Worm (Caenorhabditis elegans) whole organism, L3 larva: ENCODE results near the gene ubc-8.

Experiments used
- aly-2 ChIP-seq: fragments of 150-350 bp; optimal IDR thresholded peaks from 2 replicates; lab custom pipeline; 2014; ENCODE audit warnings: missing biosample characterization, missing genetic modification characterization
- ama-1 ChIP-seq: fragments of 150-350 bp; optimal IDR thresholded peaks from 2 replicates; lab custom pipeline; 2018
- ceh-16 ChIP-seq: sonication (generic microtip); optimal IDR thresholded peaks from 2 replicates; lab custom pipeline; 2017; ENCODE audit warnings: missing biosample characterization, missing genetic modification characterization
- lin-15B ChIP-seq: fragments of 150-350 bp; optimal IDR thresholded peaks from 2 replicates; lab custom pipeline; 2014; ENCODE audit warnings: missing biosample characterization, missing genetic modification characterization
- mdl-1 ChIP-seq: fragments of 150-350 bp; optimal IDR thresholded peaks from 2 replicates; lab custom pipeline; 2014; ENCODE audit warnings: missing biosample characterization, missing genetic modification characterization
- nhr-12 ChIP-seq: fragments of 150-350 bp; optimal IDR thresholded peaks from 2 replicates; lab custom pipeline; 2014; ENCODE audit warnings: missing biosample characterization, missing genetic modification characterization
- nhr-25 ChIP-seq: sonication (generic microtip); optimal IDR thresholded peaks from 2 replicates; lab custom pipeline; 2017; ENCODE audit warnings: missing biosample characterization, missing genetic modification characterization
- pha-4 ChIP-seq: fragments of 150-350 bp; optimal IDR thresholded peaks from 2 replicates; lab custom pipeline; 2014; ENCODE audit warnings: missing biosample characterization, missing genetic modification reagents, missing genetic modification characterization
- pqm-1 ChIP-seq: fragments of 150-350 bp; optimal IDR thresholded peaks from 2 replicates; lab custom pipeline; 2017; ENCODE audit warnings: missing biosample characterization, missing genetic modification characterization, inconsistent platforms
- sea-2 ChIP-seq: fragments of 150-350 bp; sonication (generic microtip); optimal IDR thresholded peaks from 4 replicates; lab custom pipeline; 2014; ENCODE audit warnings: missing biosample characterization, missing genetic modification reagents, missing genetic modification characterization
- skn-1 ChIP-seq: fragments of 150-350 bp; optimal IDR thresholded peaks from 2 replicates; lab custom pipeline; 2014; ENCODE audit warnings: missing biosample characterization, missing genetic modification characterization

DNA sequence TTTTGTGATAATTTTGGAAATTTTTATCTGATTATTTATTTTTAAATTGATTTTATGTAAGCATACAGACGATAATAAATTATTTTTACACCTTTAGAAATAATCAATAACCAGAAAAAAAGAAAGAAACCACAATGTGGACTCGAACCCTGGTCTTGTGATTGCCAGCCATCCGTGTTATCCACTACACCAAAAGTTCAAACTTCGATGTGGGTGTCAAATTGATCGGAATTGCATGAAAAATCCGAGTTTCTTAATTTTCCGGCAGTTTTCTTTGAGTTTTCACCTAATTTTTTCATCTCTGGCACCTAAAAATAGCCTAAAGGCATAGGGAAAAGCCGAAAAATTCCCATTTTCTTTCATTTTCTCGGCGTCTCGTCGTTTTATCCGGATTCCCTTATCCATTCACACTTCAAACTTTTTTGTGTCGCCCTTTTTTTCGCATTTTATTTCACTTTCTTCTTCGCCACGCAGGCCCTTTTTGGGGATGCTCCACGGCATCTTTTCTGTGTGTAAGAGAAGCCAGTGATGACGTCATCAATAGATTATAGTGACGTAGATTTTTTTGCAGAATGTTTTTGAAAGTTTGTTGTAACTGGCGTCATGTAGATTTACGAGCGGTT lies 40.5 kb upstream of the ubc-8 start:
- TF ChIP-seq mdl-1: no peak
- no peak for TF ChIP-seq ama-1
- no peak for TF ChIP-seq pqm-1 (tag; lab: Kevin White, UChicago)
- TF ChIP-seq ceh-16 (tag; lab: Kevin White, UChicago): no peak
- no peak for TF ChIP-seq skn-1
- no peak for TF ChIP-seq pha-4 (tag; lab: Kevin White, UChicago)
- no peak for TF ChIP-seq nhr-25
- TF ChIP-seq aly-2 (tag; lab: Kevin White, UChicago): no peak
- no peak for TF ChIP-seq sea-2 (GFP tag; lab: Kevin White, UChicago)
- TF ChIP-seq lin-15B: no peak
- no peak for TF ChIP-seq nhr-12 (tag; lab: Kevin White, UChicago)
